Worm (Caenorhabditis elegans) whole organism, L1 larva: ENCODE measurements around the gene F38B7.10.

Experiments used
- C04F5.9 ChIP-seq: sonication (generic microtip); optimal IDR thresholded peaks from 2 replicates; lab custom pipeline; 2016; ENCODE audit warnings: missing genetic modification characterization, missing compliant biosample characterization
- C34B4.2 ChIP-seq: sonication (generic microtip); optimal IDR thresholded peaks from 2 replicates; lab custom pipeline; 2017; ENCODE audit warnings: mild to moderate bottlenecking, missing genetic modification characterization, missing compliant biosample characterization
- Y116A8C.19 ChIP-seq: sonication (generic microtip); optimal IDR thresholded peaks from 2 replicates; lab custom pipeline; 2016; ENCODE audit warnings: missing compliant biosample characterization, missing genetic modification characterization, borderline replicate concordance
- aha-1 ChIP-seq: fragments of 150-350 bp; optimal IDR thresholded peaks from 2 replicates; lab custom pipeline; 2014; ENCODE audit warnings: missing biosample characterization, missing genetic modification characterization
- alr-1 ChIP-seq: fragments of 200-800 bp; sonication (Bioruptor generic); optimal IDR thresholded peaks from 2 replicates; lab custom pipeline; 2018; ENCODE audit warnings: borderline replicate concordance, mild to moderate bottlenecking, missing genetic modification characterization, missing compliant biosample characterization
- blmp-1 ChIP-seq: fragments of 150-350 bp; optimal IDR thresholded peaks from 2 replicates; lab custom pipeline; 2014; ENCODE audit warnings: missing biosample characterization, missing genetic modification characterization
- ceh-88 ChIP-seq: fragments of 200-800 bp; sonication (Bioruptor generic); IDR thresholded peaks from 2 replicates; pipeline ENCODE4 v1.3.6; 2022; ENCODE audit warnings: missing genetic modification characterization, missing compliant biosample characterization
- dpl-1 ChIP-seq, 3 experiments: fragments of 150-350 bp in 2 of 3; sonication (generic microtip) in 1 of 3; optimal IDR thresholded peaks; 2 replicates each; lab custom pipeline; 2014 to 2017; ENCODE audit warnings: missing biosample characterization in 3 of 3, missing genetic modification characterization in 3 of 3, missing genetic modification reagents in 3 of 3
- dsc-1 ChIP-seq: sonication (generic microtip); optimal IDR thresholded peaks from 2 replicates; lab custom pipeline; 2016; ENCODE audit warnings: mild to moderate bottlenecking, missing genetic modification characterization, missing compliant biosample characterization
- efl-1 ChIP-seq, 4 experiments: fragments of 150-350 bp; optimal IDR thresholded peaks in 3 of 4; peaks in 1 of 4; 1 replicate in 1 of 4; 2 replicates in 3 of 4; lab custom pipeline; 2014; ENCODE audit warnings: missing biosample characterization in 2 of 4, missing genetic modification characterization in 2 of 4, missing genetic modification reagents in 2 of 4
- efl-3 ChIP-seq: fragments of 200-800 bp; sonication (Bioruptor generic); optimal IDR thresholded peaks from 2 replicates; lab custom pipeline; 2018; ENCODE audit warnings: mild to moderate bottlenecking, missing genetic modification characterization, missing compliant biosample characterization
- egl-27 ChIP-seq, 2 experiments: fragments of 150-350 bp in 1 of 2; sonication (generic microtip); optimal IDR thresholded peaks; 3 replicates each; lab custom pipeline; 2017 to 2018; ENCODE audit warnings: missing biosample characterization in 2 of 2, missing genetic modification characterization in 2 of 2, missing genetic modification reagents in 2 of 2
- elt-3 ChIP-seq, 6 experiments: fragments of 150-350 bp in 1 of 6; sonication (generic microtip); optimal IDR thresholded peaks; 2 replicates each; lab custom pipeline; 2017 to 2018; ENCODE audit warnings: missing biosample characterization in 6 of 6, missing genetic modification characterization in 6 of 6, inconsistent platforms in 1 of 6
- fkh-10 ChIP-seq: sonication (generic microtip); optimal IDR thresholded peaks from 2 replicates; lab custom pipeline; 2017; ENCODE audit warnings: missing biosample characterization, missing genetic modification reagents, missing genetic modification characterization
- fkh-8 ChIP-seq: sonication (generic microtip); optimal IDR thresholded peaks from 2 replicates; lab custom pipeline; 2016; ENCODE audit warnings: mild to moderate bottlenecking, missing genetic modification characterization, missing compliant biosample characterization
- hlh-4 ChIP-seq: sonication (generic microtip); optimal IDR thresholded peaks from 2 replicates; lab custom pipeline; 2016; ENCODE audit warnings: mild to moderate bottlenecking, missing genetic modification characterization, missing compliant biosample characterization
- hpl-2 ChIP-seq: fragments of 150-350 bp; optimal IDR thresholded peaks from 2 replicates; lab custom pipeline; 2014; ENCODE audit warnings: missing biosample characterization, missing genetic modification reagents, missing genetic modification characterization
- irx-1 ChIP-seq: sonication (generic microtip); optimal IDR thresholded peaks from 2 replicates; lab custom pipeline; 2016; ENCODE audit warnings: missing genetic modification characterization, missing compliant biosample characterization
- isw-1 ChIP-seq: fragments of 200-800 bp; sonication (Bioruptor generic); IDR thresholded peaks from 2 replicates; pipeline ENCODE4 v1.3.6; 2022; ENCODE audit warnings: missing genetic modification characterization, missing compliant biosample characterization
- jun-1 ChIP-seq: fragments of 150-350 bp; optimal IDR thresholded peaks from 2 replicates; lab custom pipeline; 2014; ENCODE audit warnings: missing biosample characterization, missing genetic modification reagents, missing genetic modification characterization
- lin-14 ChIP-seq: fragments of 200-800 bp; sonication (Bioruptor generic); optimal IDR thresholded peaks from 2 replicates; lab custom pipeline; 2018; ENCODE audit warnings: mild to moderate bottlenecking, missing genetic modification characterization, moderate library complexity, missing compliant biosample characterization
- lin-35 ChIP-seq, 2 experiments: fragments of 150-350 bp; optimal IDR thresholded peaks; 2 replicates each; lab custom pipeline; 2014; ENCODE audit warnings: missing biosample characterization in 2 of 2, missing genetic modification characterization in 2 of 2, missing genetic modification reagents in 2 of 2
- lin-39 ChIP-seq: fragments of 150-350 bp; optimal IDR thresholded peaks from 2 replicates; lab custom pipeline; 2014; ENCODE audit warnings: missing biosample characterization, missing genetic modification reagents, missing genetic modification characterization
- lsy-2 ChIP-seq, 2 experiments: fragments of 150-350 bp; optimal IDR thresholded peaks; 2 replicates each; lab custom pipeline; 2014; ENCODE audit warnings: missing biosample characterization in 2 of 2, missing genetic modification characterization in 2 of 2
- mep-1 ChIP-seq: fragments of 150-350 bp; optimal IDR thresholded peaks from 2 replicates; lab custom pipeline; 2014; ENCODE audit warnings: missing biosample characterization, missing genetic modification characterization
- nhr-11 ChIP-seq: fragments of 150-350 bp; optimal IDR thresholded peaks from 2 replicates; lab custom pipeline; 2014; ENCODE audit warnings: missing biosample characterization, missing genetic modification characterization
- nhr-12 ChIP-seq: sonication (generic microtip); optimal IDR thresholded peaks from 2 replicates; lab custom pipeline; 2017; ENCODE audit warnings: missing biosample characterization, missing genetic modification characterization
- nhr-20 ChIP-seq: sonication (generic microtip); optimal IDR thresholded peaks from 2 replicates; lab custom pipeline; 2016; ENCODE audit warnings: mild to moderate bottlenecking, missing genetic modification characterization, missing compliant biosample characterization
- nhr-71 ChIP-seq: sonication (generic microtip); optimal IDR thresholded peaks from 2 replicates; lab custom pipeline; 2016; ENCODE audit warnings: mild to moderate bottlenecking, missing genetic modification characterization, moderate library complexity, missing compliant biosample characterization
- nhr-77 ChIP-seq: fragments of 150-350 bp; optimal IDR thresholded peaks from 2 replicates; lab custom pipeline; 2014; ENCODE audit warnings: missing biosample characterization, missing genetic modification characterization
- nhr-84 ChIP-seq: sonication (generic microtip); optimal IDR thresholded peaks from 2 replicates; lab custom pipeline; 2017; ENCODE audit warnings: missing biosample characterization, missing genetic modification characterization
- nhr-85 ChIP-seq: sonication (generic microtip); peaks from one replicate; lab custom pipeline; 2016; ENCODE audit warnings: missing genetic modification characterization, inconsistent platforms, missing compliant biosample characterization
- rnt-1 ChIP-seq: sonication (generic microtip); optimal IDR thresholded peaks from 2 replicates; lab custom pipeline; 2016; ENCODE audit warnings: mild to moderate bottlenecking, missing genetic modification characterization, moderate library complexity, missing compliant biosample characterization
- skn-1 ChIP-seq: fragments of 150-350 bp; optimal IDR thresholded peaks from 2 replicates; lab custom pipeline; 2014; ENCODE audit warnings: missing biosample characterization, missing genetic modification characterization
- snu-23 ChIP-seq: sonication (generic microtip); optimal IDR thresholded peaks from 2 replicates; lab custom pipeline; 2016; ENCODE audit warnings: missing genetic modification characterization, missing compliant biosample characterization
- sox-4 ChIP-seq: sonication (generic microtip); optimal IDR thresholded peaks from 2 replicates; lab custom pipeline; 2016; ENCODE audit warnings: missing genetic modification characterization, missing compliant biosample characterization
- sup-37 ChIP-seq: fragments of 200-800 bp; sonication (Bioruptor generic); optimal IDR thresholded peaks from 2 replicates; lab custom pipeline; 2018; ENCODE audit warnings: mild to moderate bottlenecking, missing genetic modification characterization, missing compliant biosample characterization
- swsn-7 ChIP-seq: sonication (generic microtip); optimal IDR thresholded peaks from 2 replicates; lab custom pipeline; 2016; ENCODE audit warnings: missing genetic modification characterization, missing compliant biosample characterization
- tlp-1 ChIP-seq: fragments of 150-350 bp; optimal IDR thresholded peaks from 2 replicates; lab custom pipeline; 2014; ENCODE audit warnings: missing biosample characterization, missing genetic modification characterization
- unc-130 ChIP-seq: fragments of 150-350 bp; optimal IDR thresholded peaks from 2 replicates; lab custom pipeline; 2017; ENCODE audit warnings: missing biosample characterization, missing genetic modification characterization, inconsistent platforms
- unc-62 ChIP-seq: fragments of 150-350 bp; optimal IDR thresholded peaks from 2 replicates; lab custom pipeline; 2014; ENCODE audit warnings: missing biosample characterization, missing genetic modification reagents, missing genetic modification characterization
- unc-98 ChIP-seq: fragments of 200-800 bp; sonication (Bioruptor generic); IDR thresholded peaks from 2 replicates; pipeline ENCODE4 v1.3.6; 2022; ENCODE audit warnings: missing genetic modification characterization, missing compliant biosample characterization
- vab-15 ChIP-seq: sonication (generic microtip); optimal IDR thresholded peaks from 2 replicates; lab custom pipeline; 2017; ENCODE audit warnings: missing genotype, mild to moderate bottlenecking, missing genetic modification characterization, missing compliant biosample characterization
- xbp-1 ChIP-seq: sonication (generic microtip); optimal IDR thresholded peaks from 2 replicates; lab custom pipeline; 2016; ENCODE audit warnings: missing genetic modification characterization, missing compliant biosample characterization
- zag-1 ChIP-seq: fragments of 150-350 bp; optimal IDR thresholded peaks from 2 replicates; lab custom pipeline; 2014; ENCODE audit warnings: missing biosample characterization, missing genetic modification characterization
- ztf-11 ChIP-seq, 2 experiments: sonication (generic microtip); optimal IDR thresholded peaks; 2 replicates each; lab custom pipeline; 2016 to 2017; ENCODE audit warnings: missing genetic modification characterization in 2 of 2, missing biosample characterization in 1 of 2, missing compliant biosample characterization in 1 of 2

Gene F38B7.10

DNA sequence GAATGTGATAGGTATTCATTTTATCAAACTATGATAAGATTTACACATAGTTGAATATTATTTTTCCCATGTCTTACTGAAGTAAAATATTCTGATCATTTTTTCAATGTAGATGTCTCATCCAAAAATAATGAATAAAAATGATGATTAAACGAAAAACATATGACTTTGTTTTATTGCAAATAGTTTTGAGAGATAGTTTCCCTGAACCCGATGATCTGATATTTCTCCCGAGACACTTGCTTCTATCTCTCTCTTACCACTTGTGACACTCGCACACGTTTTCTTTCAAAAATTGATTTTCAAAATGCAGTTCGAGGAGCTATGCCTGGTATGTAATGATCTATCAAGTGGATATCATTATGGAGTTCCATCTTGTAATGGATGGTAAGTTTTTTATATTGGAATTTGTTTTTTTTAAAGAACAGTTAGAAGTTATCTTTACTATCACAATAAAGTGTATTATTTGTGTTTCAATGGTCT, 24.9 kb downstream of the F38B7.10 start, which contains the start of the genes nhr-101 and pms-2:
Gene nhr-101, plus strand, starts transcription at position 308 of the 483 bp plus-strand sequence.
Gene pms-2, minus strand, starts transcription at position 433 of the 483 bp plus-strand sequence.
- TF ChIP-seq mep-1 (tag; lab: Kevin White, UChicago) (peak; percentile 13), dsc-1 (peak; percentile 73), efl-3 (GFP tag; lab: Kevin White, UChicago) (no peak), elt-3 (tag; optimal IDR thresholded peaks at IDR 0.05; lab: Kevin White, UChicago) (peak in 1 of 6 experiments; percentile 24), unc-62 (GFP tag; lab: Kevin White, UChicago) (no peak), skn-1 (tag; lab: Kevin White, UChicago) (peak; percentile 76), snu-23 (GFP tag; lab: Kevin White, UChicago) (peak; percentile 50), lin-35 (GFP tag; optimal IDR thresholded peaks at IDR 0.05; lab: Kevin White, UChicago) (peak in 1 of 2 experiments; percentile 19), rnt-1 (peak; percentile 4), lin-14 (peak; percentile 61), nhr-71 (tag; lab: Kevin White, UChicago) (peak; percentile 73), egl-27 (tag; optimal IDR thresholded peaks at IDR 0.05; lab: Kevin White, UChicago) (no peak), nhr-85 (peak; percentile 76), blmp-1 (peak; percentile 38), efl-1 (optimal IDR thresholded peaks at IDR 0.05; lab: Kevin White, UChicago) (no peak), efl-1 (GFP tag; optimal IDR thresholded peaks at IDR 0.05 in 1 of 2; lab: Kevin White, UChicago) (peak in 1 of 2 experiments; percentile 87), nhr-20 (tag; lab: Kevin White, UChicago) (peak; percentile 51), fkh-8 (tag; lab: Kevin White, UChicago) (no peak), jun-1 (tag; lab: Kevin White, UChicago) (no peak), dpl-1 (GFP tag; optimal IDR thresholded peaks at IDR 0.05; lab: Kevin White, UChicago) (peak in 2 of 3 experiments; percentile 6 to 14), lsy-2 (tag; optimal IDR thresholded peaks at IDR 0.05; lab: Kevin White, UChicago) (no peak)
- TF ChIP-seq, all 84 proteins: peak for 14

DNA sequence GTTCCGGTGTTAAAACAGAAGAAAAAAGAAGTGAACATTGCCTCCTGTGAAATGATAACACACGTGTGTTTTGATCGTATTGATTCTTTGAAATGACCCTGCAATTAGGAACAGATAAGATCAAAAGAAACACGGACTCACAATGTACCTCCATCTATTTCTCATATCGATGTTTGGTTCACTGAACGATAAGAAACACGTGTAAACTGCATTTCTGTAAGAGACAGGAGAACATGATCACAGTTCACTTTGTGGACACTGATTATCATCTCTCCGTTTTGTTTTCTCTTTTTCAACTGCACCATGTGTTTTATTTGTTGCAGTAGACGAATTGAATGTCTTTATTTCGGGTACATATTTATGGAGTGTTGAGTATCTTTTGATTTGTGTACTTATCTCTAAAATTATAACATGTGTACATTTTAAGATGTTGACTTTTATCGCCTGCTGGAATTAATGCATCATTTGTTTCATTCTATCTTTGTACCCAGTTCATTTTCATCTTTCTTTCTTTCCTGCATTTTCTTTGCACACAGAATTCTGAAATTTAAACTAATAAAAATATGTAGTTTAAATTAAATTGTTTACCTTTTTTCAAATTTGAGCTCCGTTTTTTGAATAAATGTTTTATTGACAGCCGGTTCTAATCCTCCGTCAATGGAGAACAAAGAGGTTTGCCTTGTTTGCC, 27.6 kb downstream of the F38B7.10 start, which contains the start of the genes H12C20.7 and nhr-68:
Gene H12C20.7, minus strand, starts transcription at position 188 of the 688 bp plus-strand sequence.
Gene nhr-68, plus strand, starts transcription at position 638 of the 688 bp plus-strand sequence.
- TF ChIP-seq ztf-11 (tag; optimal IDR thresholded peaks at IDR 0.05; lab: Kevin White, UChicago) (no peak), Y116A8C.19 (tag; lab: Kevin White, UChicago) (no peak), snu-23 (GFP tag; lab: Kevin White, UChicago) (peak; percentile 96), lsy-2 (tag; optimal IDR thresholded peaks at IDR 0.05; lab: Kevin White, UChicago) (peak; percentile 58 to 76), swsn-7 (tag; lab: Kevin White, UChicago) (peak; percentile 61), elt-3 (tag; optimal IDR thresholded peaks at IDR 0.05; lab: Kevin White, UChicago) (peak; percentile 84 to 99 (median 93)), nhr-84 (tag; lab: Kevin White, UChicago) (no peak), unc-130 (peak; percentile 72), isw-1 (GFP tag; lab: Robert Waterston, UW) (no peak), ceh-88 (GFP tag; lab: Robert Waterston, UW) (peak; percentile 37; the same call in 1 of the 2 replicates), tlp-1 (tag; lab: Kevin White, UChicago) (no peak), zag-1 (tag; lab: Kevin White, UChicago) (no peak), hlh-4 (tag; lab: Kevin White, UChicago) (no peak), hpl-2 (peak; percentile 46), nhr-85 (peak; percentile 99), unc-62 (GFP tag; lab: Kevin White, UChicago) (no peak), blmp-1 (peak; percentile 76), dpl-1 (GFP tag; optimal IDR thresholded peaks at IDR 0.05; lab: Kevin White, UChicago) (peak in 2 of 3 experiments; percentile 8 to 45), unc-98 (GFP tag; lab: Robert Waterston, UW) (no peak), dsc-1 (peak; percentile 96), nhr-77 (tag; lab: Kevin White, UChicago) (no peak), aha-1 (tag; lab: Kevin White, UChicago) (no peak), efl-3 (GFP tag; lab: Kevin White, UChicago) (no peak), lin-39 (tag; lab: Kevin White, UChicago) (peak; percentile 59), vab-15 (tag; lab: Kevin White, UChicago) (no peak), nhr-12 (no peak), sox-4 (tag; lab: Kevin White, UChicago) (no peak), lin-14 (peak; percentile 97), C34B4.2 (tag; lab: Kevin White, UChicago) (no peak), C04F5.9 (tag; lab: Kevin White, UChicago) (no peak), fkh-8 (tag; lab: Kevin White, UChicago) (no peak), sup-37 (GFP tag; lab: Kevin White, UChicago) (no peak), fkh-10 (GFP tag; lab: Kevin White, UChicago) (no peak), nhr-11 (no peak), xbp-1 (tag; lab: Kevin White, UChicago) (peak; percentile 74), jun-1 (tag; lab: Kevin White, UChicago) (peak; percentile 42), irx-1 (peak; percentile 55), alr-1 (tag; lab: Kevin White, UChicago) (no peak), egl-27 (tag; optimal IDR thresholded peaks at IDR 0.05; lab: Kevin White, UChicago) (peak; percentile 38 to 68)
